Fruit fly (Drosophila melanogaster) whole organism, embryonic: ENCODE data around the gene Vps29.
A peak's percentile ranks its signal among the peaks of the same experiment; 100 is the strongest.

Source experiments
- Abd-B ChIP-seq: fragments of 200-800 bp; sonication (Bioruptor generic); optimal IDR thresholded peaks from 2 replicates; lab custom pipeline; 2018; ENCODE audit warnings: missing biosample characterization, mild to moderate bottlenecking, missing genetic modification characterization, moderate library complexity
- Awh ChIP-seq: fragments of 200-800 bp; sonication (Bioruptor generic); IDR thresholded peaks from 2 replicates; pipeline ENCODE4, ENCODE4 v1.3.6; 2022; ENCODE audit warnings: missing biosample characterization, missing genetic modification characterization
- Bteb2 ChIP-seq: fragments of 200-800 bp; sonication (Bioruptor generic); optimal IDR thresholded peaks from 2 replicates; lab custom pipeline; 2016; ENCODE audit warnings: missing biosample characterization, missing genetic modification characterization
- C15 ChIP-seq: fragments of 200-800 bp; sonication (Bioruptor generic); IDR thresholded peaks from 3 replicates; pipeline ENCODE4 v1.3.6; 2022; ENCODE audit warnings: missing biosample characterization, missing genetic modification characterization
- CG10147 ChIP-seq: fragments of 200-800 bp; sonication (Bioruptor generic); optimal IDR thresholded peaks from 2 replicates; lab custom pipeline; 2019; ENCODE audit warnings: missing biosample characterization, mild to moderate bottlenecking, missing genetic modification characterization, moderate library complexity
- CG10267 ChIP-seq: fragments of 200-800 bp; sonication (Bioruptor generic); optimal IDR thresholded peaks from 2 replicates; lab custom pipeline; 2018; ENCODE audit warnings: missing biosample characterization, mild to moderate bottlenecking, missing genetic modification characterization, moderate library complexity
- CG10274 ChIP-seq: fragments of 200-800 bp; sonication (Bioruptor generic); optimal IDR thresholded peaks from 3 replicates; lab custom pipeline; 2017; ENCODE audit warnings: missing biosample characterization, mild to moderate bottlenecking, missing genetic modification characterization
- CG11456 ChIP-seq: fragments of 200-800 bp; sonication (Bioruptor generic); IDR thresholded peaks from 3 replicates; pipeline ENCODE4 v1.3.6; 2022; ENCODE audit warnings: missing biosample characterization, missing genetic modification characterization
- CG11560 ChIP-seq: fragments of 200-800 bp; sonication (Bioruptor generic); IDR thresholded peaks from 3 replicates; pipeline ENCODE4 v1.3.6; 2022; ENCODE audit warnings: missing biosample characterization, missing genetic modification characterization
- CG14710 ChIP-seq: fragments of 200-800 bp; sonication (Bioruptor generic); optimal IDR thresholded peaks from 3 replicates; lab custom pipeline; 2019; ENCODE audit warnings: missing biosample characterization, mild to moderate bottlenecking, missing genetic modification characterization, moderate library complexity
- CG16815 ChIP-seq: fragments of 200-800 bp; sonication (Bioruptor generic); optimal IDR thresholded peaks from 3 replicates; lab custom pipeline; 2017; ENCODE audit warnings: missing biosample characterization, mild to moderate bottlenecking, missing genetic modification characterization
- CG16863 ChIP-seq: fragments of 200-800 bp; sonication (Bioruptor generic); optimal IDR thresholded peaks from 3 replicates; lab custom pipeline; 2016; ENCODE audit warnings: missing biosample characterization, missing genetic modification characterization
- CG17912 ChIP-seq: fragments of 200-800 bp; sonication (Bioruptor generic); optimal IDR thresholded peaks from 2 replicates; lab custom pipeline; 2018; ENCODE audit warnings: missing biosample characterization, mild to moderate bottlenecking, missing genetic modification characterization
- CG2120 ChIP-seq: fragments of 200-800 bp; sonication (Bioruptor generic); optimal IDR thresholded peaks from 3 replicates; lab custom pipeline; 2016; ENCODE audit warnings: missing biosample characterization, missing genetic modification characterization
- CG31224 ChIP-seq: fragments of 200-800 bp; sonication (Bioruptor generic); IDR thresholded peaks from 2 replicates; pipeline ENCODE4 v1.3.6; 2022; ENCODE audit warnings: missing biosample characterization, missing genetic modification characterization
- CG4820 ChIP-seq: fragments of 200-800 bp; sonication (Bioruptor generic); optimal IDR thresholded peaks from 3 replicates; lab custom pipeline; 2016; ENCODE audit warnings: missing biosample characterization, missing genetic modification characterization
- CG8388 ChIP-seq: fragments of 200-800 bp; sonication (Bioruptor generic); optimal IDR thresholded peaks from 2 replicates; lab custom pipeline; 2019; ENCODE audit warnings: missing biosample characterization, mild to moderate bottlenecking, missing genetic modification characterization, moderate library complexity
- CG8944 ChIP-seq: fragments of 200-800 bp; sonication (Bioruptor generic); optimal IDR thresholded peaks from 3 replicates; lab custom pipeline; 2016; ENCODE audit warnings: missing biosample characterization, missing genetic modification characterization
- Dll ChIP-seq: fragments of 200-800 bp; sonication (Bioruptor generic); IDR thresholded peaks from 4 replicates; pipeline ENCODE4 v1.3.6; 2022; ENCODE audit warnings: missing biosample characterization, missing genetic modification characterization; ENCODE audit not compliant: partially characterized antibody
- Doc3 ChIP-seq: fragments of 200-800 bp; sonication (Bioruptor generic); IDR thresholded peaks from 3 replicates; pipeline ENCODE4 v1.3.6; 2022; ENCODE audit warnings: missing biosample characterization, missing genetic modification characterization; ENCODE audit not compliant: partially characterized antibody
- E2f2 ChIP-seq: fragments of 200-800 bp; sonication (Bioruptor generic); IDR thresholded peaks from 2 replicates; pipeline ENCODE4 v1.3.6; 2022; ENCODE audit warnings: missing biosample characterization, missing genetic modification characterization
- Eip74EF ChIP-seq, 2 experiments: fragments of 200-800 bp in 1 of 2; fragments of >200 bp in 1 of 2; sonication (Bioruptor generic) in 1 of 2; optimal IDR thresholded peaks; 2 replicates each; lab custom pipeline; 2017 to 2019; ENCODE audit warnings: missing biosample characterization in 2 of 2, missing genetic modification characterization in 2 of 2, mild to moderate bottlenecking in 1 of 2, moderate library complexity in 1 of 2
- Ets65A ChIP-seq: fragments of 200-800 bp; sonication (Bioruptor generic); peaks from one replicate; lab custom pipeline; 2016; ENCODE audit warnings: missing biosample characterization, missing genetic modification characterization
- GATAe ChIP-seq: fragments of 200-800 bp; sonication (Bioruptor generic); conservative IDR thresholded peaks from 2 replicates; pipeline ENCODE4 v1.3.6; 2022; ENCODE audit warnings: missing biosample characterization, missing genetic modification characterization
- Mrtf ChIP-seq: fragments of 200-800 bp; sonication (Bioruptor generic); IDR thresholded peaks from 3 replicates; pipeline ENCODE4 v1.3.6; 2022; ENCODE audit warnings: missing biosample characterization, missing genetic modification characterization
- NFAT ChIP-seq: fragments of 200-800 bp; sonication (Bioruptor generic); IDR thresholded peaks from 2 replicates; pipeline ENCODE4 v1.3.6; 2022; ENCODE audit warnings: missing biosample characterization, missing genetic modification characterization
- Oaz ChIP-seq: fragments of 200-800 bp; sonication (Bioruptor generic); IDR thresholded peaks from 2 replicates; pipeline ENCODE4 v1.3.6; 2022; ENCODE audit warnings: missing biosample characterization, missing genetic modification characterization
- Opbp ChIP-seq: fragments of 200-800 bp; sonication (Bioruptor generic); IDR thresholded peaks from 3 replicates; pipeline ENCODE4 v1.3.6; 2022; ENCODE audit warnings: missing biosample characterization, missing genetic modification characterization; ENCODE audit not compliant: partially characterized antibody
- PHDP ChIP-seq: fragments of 200-800 bp; sonication (Bioruptor generic); optimal IDR thresholded peaks from 3 replicates; lab custom pipeline; 2018; ENCODE audit warnings: missing biosample characterization, mild to moderate bottlenecking, missing genetic modification characterization, moderate library complexity
- Sox102F ChIP-seq: fragments of 200-800 bp; sonication (Bioruptor generic); optimal IDR thresholded peaks from 2 replicates; lab custom pipeline; 2018; ENCODE audit warnings: missing biosample characterization, mild to moderate bottlenecking, missing genetic modification characterization, moderate library complexity
- Trl ChIP-seq, 3 experiments: fragments of >200 bp in 2 of 3; fragments of 200-800 bp in 1 of 3; sonication (Bioruptor generic) in 1 of 3; optimal IDR thresholded peaks; 2 replicates in 1 of 3; 3 replicates in 2 of 3; lab custom pipeline; 2016 to 2017; ENCODE audit warnings: missing biosample characterization in 1 of 3, missing genetic modification characterization in 1 of 3
- Vsx1 ChIP-seq: fragments of 200-800 bp; sonication (Bioruptor generic); optimal IDR thresholded peaks from 2 replicates; lab custom pipeline; 2017; ENCODE audit warnings: missing biosample characterization, mild to moderate bottlenecking, missing genetic modification characterization, missing genetic modification reagents
- abd-A ChIP-seq: fragments of 200-800 bp; sonication (Bioruptor generic); optimal IDR thresholded peaks from 3 replicates; lab custom pipeline; 2019; ENCODE audit warnings: missing biosample characterization, mild to moderate bottlenecking, missing genetic modification characterization, moderate library complexity
- cato ChIP-seq: fragments of 200-800 bp; sonication (Bioruptor generic); optimal IDR thresholded peaks from 2 replicates; lab custom pipeline; 2016; ENCODE audit warnings: missing biosample characterization, missing genetic modification characterization, borderline replicate concordance
- dmrt99B ChIP-seq: fragments of 200-800 bp; sonication (Bioruptor generic); optimal IDR thresholded peaks from 2 replicates; lab custom pipeline; 2018; ENCODE audit warnings: missing biosample characterization, mild to moderate bottlenecking, missing genetic modification characterization, moderate library complexity
- dysf ChIP-seq: fragments of 200-800 bp; sonication (Bioruptor generic); IDR thresholded peaks from 3 replicates; pipeline ENCODE4 v1.3.6; 2022; ENCODE audit warnings: missing biosample characterization, missing genetic modification characterization
- fd102C ChIP-seq: fragments of 200-800 bp; sonication (Bioruptor generic); optimal IDR thresholded peaks from 2 replicates; lab custom pipeline; 2018; ENCODE audit warnings: missing biosample characterization, mild to moderate bottlenecking, missing genetic modification characterization, moderate library complexity
- fd96Cb ChIP-seq: fragments of 200-800 bp; sonication (Bioruptor generic); optimal IDR thresholded peaks from 2 replicates; lab custom pipeline; 2018; ENCODE audit warnings: missing biosample characterization, mild to moderate bottlenecking, missing genetic modification characterization, moderate library complexity
- ham ChIP-seq: fragments of 200-800 bp; sonication (Bioruptor generic); IDR thresholded peaks from 2 replicates; pipeline ENCODE4 v1.3.6; 2022; ENCODE audit warnings: missing biosample characterization, missing genetic modification characterization
- insv ChIP-seq, 2 experiments: fragments of 200-800 bp; sonication (Bioruptor generic); optimal IDR thresholded peaks; 3 replicates each; lab custom pipeline; 2016 to 2018; ENCODE audit warnings: missing biosample characterization in 2 of 2, missing genetic modification characterization in 2 of 2
- onecut ChIP-seq: fragments of 200-800 bp; sonication (Bioruptor generic); IDR thresholded peaks from 2 replicates; pipeline ENCODE4 v1.3.6; 2022; ENCODE audit warnings: missing biosample characterization, missing genetic modification characterization
- otp ChIP-seq: fragments of 200-800 bp; sonication (Bioruptor generic); IDR thresholded peaks from 3 replicates; pipeline ENCODE4, ENCODE4 v1.3.6; 2022; ENCODE audit warnings: missing biosample characterization, missing genetic modification characterization
- pho ChIP-seq: fragments of 200-800 bp; sonication (Bioruptor generic); optimal IDR thresholded peaks from 2 replicates; lab custom pipeline; 2016; ENCODE audit warnings: missing biosample characterization, missing genetic modification characterization
- ro ChIP-seq: fragments of 200-800 bp; sonication (Bioruptor generic); IDR thresholded peaks from 2 replicates; pipeline ENCODE4 v1.3.6; 2022; ENCODE audit warnings: missing biosample characterization, missing genetic modification characterization
- row ChIP-seq: fragments of 200-800 bp; sonication (Bioruptor generic); IDR thresholded peaks from 3 replicates; pipeline ENCODE4 v1.3.6; 2022; ENCODE audit warnings: missing biosample characterization, missing genetic modification characterization
- slbo ChIP-seq: fragments of 200-800 bp; sonication (Bioruptor generic); IDR thresholded peaks from 2 replicates; pipeline ENCODE4 v1.3.6; 2022; ENCODE audit warnings: missing biosample characterization, missing genetic modification characterization
- tna ChIP-seq: fragments of 200-800 bp; sonication (Bioruptor generic); IDR thresholded peaks from 2 replicates; pipeline ENCODE4 v1.3.6; 2022; ENCODE audit warnings: missing biosample characterization, missing genetic modification characterization; ENCODE audit not compliant: partially characterized antibody
- twi ChIP-seq: fragments of 200-800 bp; optimal IDR thresholded peaks from 2 replicates; lab custom pipeline; 2019; ENCODE audit warnings: missing biosample characterization, mild to moderate bottlenecking, missing genetic modification characterization, moderate library complexity

The Vps29 gene

DNA sequence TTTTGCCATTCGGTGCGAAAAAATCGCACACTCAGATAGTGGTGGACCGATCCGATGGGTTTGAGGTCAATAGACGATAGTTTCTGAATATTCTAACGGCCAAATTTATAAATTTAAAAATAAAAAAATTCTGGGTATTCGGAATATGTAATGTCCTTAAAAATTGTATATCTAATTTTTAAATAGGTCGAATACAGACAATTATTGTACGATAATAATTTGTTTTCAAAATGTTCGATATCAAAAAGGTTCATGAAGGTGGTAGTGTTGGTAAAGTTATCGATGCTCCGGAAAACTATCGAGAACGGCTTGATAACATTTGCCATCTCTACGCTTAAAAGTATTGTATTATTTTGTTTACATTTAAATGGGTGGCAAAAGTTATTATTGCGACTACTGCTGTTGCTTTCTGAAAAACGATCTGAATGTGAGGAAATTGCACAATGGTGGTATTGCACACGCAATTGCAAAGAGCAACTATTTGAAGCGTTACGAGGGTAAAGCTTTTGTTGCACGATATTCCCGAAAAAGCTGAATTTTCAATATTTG lies 19.4 kb downstream of the Vps29 start, which contains the start of the genes CG31922 and Plap (continued):
- TF ChIP-seq Oaz (0 out of 2 replicates have a peak, but pooled peaks have one; percentile 26), row (GFP tag; lab: Robert Waterston, UW) (peak; percentile 96), cato (GFP tag; lab: Kevin White, UChicago) (peak; percentile 52), Trl (optimal IDR thresholded peaks at IDR 0.05; lab: Kevin White, UChicago) (no peak), Trl (GFP tag; optimal IDR thresholded peaks at IDR 0.05; lab: Kevin White, UChicago) (peak; percentile 45), Awh (GFP tag; lab: Robert Waterston, UW) (peak; percentile 42; the same call in 1 of the 2 replicates), Mrtf (GFP tag; lab: Robert Waterston, UW) (no peak), CG16815 (peak; percentile 48), fd102C (GFP tag; lab: Kevin White, UChicago) (no peak), onecut (no peak; the same call in 1 of the 2 replicates), tna (GFP tag; lab: Robert Waterston, UW) (peak; percentile 38; the same call in 1 of the 2 replicates), Eip74EF (GFP tag; optimal IDR thresholded peaks at IDR 0.05; lab: Kevin White, UChicago) (no peak), C15 (GFP tag; lab: Robert Waterston, UW) (no peak), twi (tag; lab: Kevin White, UChicago) (peak; percentile 58), Ets65A (GFP tag; lab: Kevin White, UChicago) (peak; percentile 95), CG11456 (GFP tag; lab: Robert Waterston, UW) (0 out of 3 replicates have a peak, but pooled peaks have one; percentile 57), ham (GFP tag; lab: Robert Waterston, UW) (no peak), dysf (GFP tag; lab: Robert Waterston, UW) (peak; percentile 62; the same call in 1 of the 3 replicates), CG10274 (GFP tag; lab: Kevin White, UChicago) (no peak), slbo (peak; percentile 80), CG4820 (GFP tag; lab: Kevin White, UChicago) (peak; percentile 56), Doc3 (GFP tag; lab: Robert Waterston, UW) (peak; percentile 94), Dll (GFP tag; lab: Robert Waterston, UW) (peak; percentile 96), CG8388 (GFP tag; lab: Kevin White, UChicago) (peak; percentile 58), abd-A (tag; lab: Kevin White, UChicago) (no peak), CG8944 (peak; percentile 42), PHDP (tag; lab: Kevin White, UChicago) (peak; percentile 64), CG14710 (tag; lab: Kevin White, UChicago) (peak; percentile 86), CG31224 (peak; percentile 33; the same call in 1 of the 2 replicates), GATAe (GFP tag; lab: Robert Waterston, UW) (peak; percentile 27; the same call in 1 of the 2 replicates), dmrt99B (tag; lab: Kevin White, UChicago) (no peak), Bteb2 (GFP tag; lab: Kevin White, UChicago) (peak; percentile 56), otp (GFP tag; lab: Robert Waterston, UW) (no peak), pho (GFP tag; lab: Kevin White, UChicago) (peak; percentile 81), E2f2 (peak; percentile 59), CG10267 (tag; lab: Kevin White, UChicago) (peak; percentile 98), NFAT (GFP tag; lab: Robert Waterston, UW) (0 out of 2 replicates have a peak, but pooled peaks have one; percentile 30), Opbp (GFP tag; lab: Robert Waterston, UW) (peak; percentile 74; the same call in 1 of the 3 replicates), CG10147 (GFP tag; lab: Kevin White, UChicago) (peak; percentile 76), ro (GFP tag; lab: Robert Waterston, UW) (no peak), CG16863 (GFP tag; lab: Kevin White, UChicago) (peak; percentile 63), Abd-B (GFP tag; lab: Kevin White, UChicago) (peak; percentile 59), CG2120 (peak; percentile 87), fd96Cb (tag; lab: Kevin White, UChicago) (peak; percentile 32), CG17912 (GFP tag; lab: Kevin White, UChicago) (no peak), Vsx1 (GFP tag; lab: Kevin White, UChicago) (no peak), insv (GFP tag; optimal IDR thresholded peaks at IDR 0.05; lab: Kevin White, UChicago) (peak in 1 of 2 experiments; percentile 35), Sox102F (no peak), CG11560 (0 out of 3 replicates have a peak, but pooled peaks have one; percentile 55)
